Worm (Caenorhabditis elegans) whole organism, young adult: ENCODE measurements around the gene F07C3.2.

Experiments used
- atf-7 ChIP-seq: sonication (generic microtip); optimal IDR thresholded peaks from 2 replicates; lab custom pipeline; 2017; ENCODE audit warnings: mild to moderate bottlenecking, missing genetic modification characterization, missing compliant biosample characterization
- chd-7 ChIP-seq: sonication (generic microtip); optimal IDR thresholded peaks from 2 replicates; lab custom pipeline; 2016; ENCODE audit warnings: mild to moderate bottlenecking, missing genetic modification characterization, moderate library complexity, missing compliant biosample characterization
- dpl-1 ChIP-seq: fragments of 150-350 bp; optimal IDR thresholded peaks from 2 replicates; lab custom pipeline; 2014; ENCODE audit warnings: missing biosample characterization, missing genetic modification reagents, missing genetic modification characterization

DNA sequence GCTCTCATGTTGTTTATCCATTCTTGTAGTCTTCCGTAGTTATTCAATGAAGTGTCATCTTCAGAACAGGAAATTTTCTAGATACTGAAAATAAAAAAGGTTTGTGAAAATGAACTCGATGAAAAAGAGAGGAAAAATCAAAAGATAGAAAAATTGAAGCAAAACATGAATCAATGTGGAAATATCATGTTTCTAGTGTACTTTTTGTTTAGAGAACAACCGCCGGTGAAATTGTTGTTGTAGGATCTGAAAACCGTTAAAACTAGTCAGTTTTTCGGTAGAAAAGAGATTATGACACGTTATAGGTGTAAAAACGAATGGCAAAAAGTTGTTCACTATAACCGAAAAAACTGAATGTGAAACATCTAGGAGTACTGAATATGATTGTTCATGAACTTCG lies 8.7 kb upstream of the F07C3.2 start, which contains the start of gene pacs-1:
- TF ChIP-seq dpl-1 (GFP tag; lab: Kevin White, UChicago): no peak
- no peak for TF ChIP-seq atf-7
- TF ChIP-seq chd-7: no peak
